Worm (Caenorhabditis elegans) whole organism, L2 larva: ENCODE measurements around the gene JC8.16.
A peak's percentile ranks its signal among the peaks of the same experiment; 100 is the strongest.

Experiments
- F13H6.1 ChIP-seq: sonication (generic microtip); optimal IDR thresholded peaks from 2 replicates; lab custom pipeline; 2016; ENCODE audit warnings: missing genetic modification characterization, missing compliant biosample characterization
- R02D3.7 ChIP-seq: fragments of 150-350 bp; optimal IDR thresholded peaks from 2 replicates; lab custom pipeline; 2014; ENCODE audit warnings: missing biosample characterization, missing genetic modification characterization
- Y55F3AM.14 ChIP-seq: fragments of 200-800 bp; sonication (Bioruptor generic); optimal IDR thresholded peaks from 2 replicates; lab custom pipeline; 2018; ENCODE audit warnings: mild to moderate bottlenecking, missing genetic modification characterization, missing compliant biosample characterization
- ZK546.5 ChIP-seq: sonication (generic microtip); optimal IDR thresholded peaks from 2 replicates; lab custom pipeline; 2017; ENCODE audit warnings: missing biosample characterization, missing genetic modification characterization
- alr-1 ChIP-seq: fragments of 150-350 bp; optimal IDR thresholded peaks from 2 replicates; lab custom pipeline; 2014; ENCODE audit warnings: missing biosample characterization, missing genetic modification characterization
- ama-1 ChIP-seq: fragments of 150-350 bp; optimal IDR thresholded peaks from 2 replicates; lab custom pipeline; 2018; ENCODE audit warnings: inconsistent platforms
- blmp-1 ChIP-seq: sonication (generic microtip); optimal IDR thresholded peaks from 2 replicates; lab custom pipeline; 2017; ENCODE audit warnings: missing genetic modification characterization, mild to moderate bottlenecking, missing compliant biosample characterization, antibody characterized with exemption, moderate library complexity; ENCODE audit not compliant: insufficient read depth
- ceh-16 ChIP-seq: fragments of 150-350 bp; optimal IDR thresholded peaks from 2 replicates; lab custom pipeline; 2014; ENCODE audit warnings: missing biosample characterization, missing genetic modification characterization
- elt-3 ChIP-seq: sonication (generic microtip); optimal IDR thresholded peaks from 2 replicates; lab custom pipeline; 2017; ENCODE audit warnings: missing biosample characterization, missing genetic modification characterization
- fos-1 ChIP-seq: fragments of 150-350 bp; optimal IDR thresholded peaks from 2 replicates; lab custom pipeline; 2014; ENCODE audit warnings: missing biosample characterization, missing genetic modification characterization
- gmeb-1 ChIP-seq: fragments of 150-350 bp; optimal IDR thresholded peaks from 2 replicates; lab custom pipeline; 2014; ENCODE audit warnings: missing biosample characterization, missing genetic modification characterization
- lin-13 ChIP-seq: fragments of 150-350 bp; optimal IDR thresholded peaks from 2 replicates; lab custom pipeline; 2014; ENCODE audit warnings: missing biosample characterization, missing genetic modification reagents, missing genetic modification characterization
- lin-39 ChIP-seq: fragments of 150-350 bp; optimal IDR thresholded peaks from 2 replicates; lab custom pipeline; 2014; ENCODE audit warnings: missing biosample characterization, missing genetic modification reagents, missing genetic modification characterization
- lsy-2 ChIP-seq, 2 experiments: fragments of 150-350 bp in 1 of 2; sonication (generic microtip) in 1 of 2; optimal IDR thresholded peaks; 2 replicates each; lab custom pipeline; 2014 to 2017; ENCODE audit warnings: missing biosample characterization in 2 of 2, missing genetic modification characterization in 2 of 2
- mab-5 ChIP-seq: fragments of 150-350 bp; optimal IDR thresholded peaks from 2 replicates; lab custom pipeline; 2014; ENCODE audit warnings: missing biosample characterization, missing genetic modification characterization
- nhr-10 ChIP-seq: sonication (generic microtip); optimal IDR thresholded peaks from 2 replicates; lab custom pipeline; 2017; ENCODE audit warnings: missing biosample characterization, missing genetic modification characterization
- nhr-11 ChIP-seq: fragments of 150-350 bp; optimal IDR thresholded peaks from 2 replicates; lab custom pipeline; 2014; ENCODE audit warnings: missing biosample characterization, missing genetic modification characterization
- nhr-12 ChIP-seq: fragments of 150-350 bp; optimal IDR thresholded peaks from 2 replicates; lab custom pipeline; 2014; ENCODE audit warnings: missing biosample characterization, missing genetic modification characterization
- nhr-129 ChIP-seq: fragments of 150-350 bp; optimal IDR thresholded peaks from 2 replicates; lab custom pipeline; 2014; ENCODE audit warnings: missing biosample characterization, missing genetic modification characterization
- nhr-237 ChIP-seq: fragments of 150-350 bp; optimal IDR thresholded peaks from 2 replicates; lab custom pipeline; 2014; ENCODE audit warnings: missing biosample characterization, missing genetic modification characterization
- nhr-25 ChIP-seq: fragments of 150-350 bp; sonication (generic microtip); optimal IDR thresholded peaks from 3 replicates; lab custom pipeline; 2014; ENCODE audit warnings: missing biosample characterization, missing genetic modification characterization
- nhr-6 ChIP-seq: fragments of 150-350 bp; optimal IDR thresholded peaks from 2 replicates; lab custom pipeline; 2014; ENCODE audit warnings: missing biosample characterization, missing genetic modification characterization
- peb-1 ChIP-seq: fragments of 150-350 bp; optimal IDR thresholded peaks from 2 replicates; lab custom pipeline; 2014; ENCODE audit warnings: missing biosample characterization, missing genetic modification characterization
- sem-4 ChIP-seq: fragments of 150-350 bp; optimal IDR thresholded peaks from 2 replicates; lab custom pipeline; 2014; ENCODE audit warnings: missing biosample characterization, missing genetic modification reagents, missing genetic modification characterization
- skn-1 ChIP-seq: sonication (generic microtip); optimal IDR thresholded peaks from 2 replicates; lab custom pipeline; 2017; ENCODE audit warnings: missing biosample characterization, missing genetic modification characterization
- snpc-4 ChIP-seq: fragments of 150-350 bp; optimal IDR thresholded peaks from 2 replicates; lab custom pipeline; 2014; ENCODE audit warnings: missing biosample characterization, missing genetic modification characterization
- unc-39 ChIP-seq: fragments of 150-350 bp; optimal IDR thresholded peaks from 2 replicates; lab custom pipeline; 2014; ENCODE audit warnings: missing biosample characterization, missing genetic modification characterization
- unc-55 ChIP-seq: fragments of 150-350 bp; sonication (generic microtip); optimal IDR thresholded peaks from 3 replicates; lab custom pipeline; 2014; ENCODE audit warnings: missing biosample characterization, missing genetic modification reagents, missing genetic modification characterization
- unc-62 ChIP-seq: fragments of 150-350 bp; optimal IDR thresholded peaks from 2 replicates; lab custom pipeline; 2014; ENCODE audit warnings: missing biosample characterization, missing genetic modification reagents, missing genetic modification characterization
- zag-1 ChIP-seq: fragments of 150-350 bp; optimal IDR thresholded peaks from 2 replicates; lab custom pipeline; 2014; ENCODE audit warnings: missing biosample characterization, missing genetic modification characterization
- ztf-1 ChIP-seq: fragments of 200-800 bp; sonication (Bioruptor generic); conservative IDR thresholded peaks from 2 replicates; pipeline ENCODE4 v1.3.6; 2022; ENCODE audit warnings: missing genetic modification characterization, missing compliant biosample characterization
- ztf-11 ChIP-seq: sonication (generic microtip); optimal IDR thresholded peaks from 2 replicates; lab custom pipeline; 2017; ENCODE audit warnings: missing biosample characterization, missing genetic modification characterization

Gene JC8.16

DNA sequence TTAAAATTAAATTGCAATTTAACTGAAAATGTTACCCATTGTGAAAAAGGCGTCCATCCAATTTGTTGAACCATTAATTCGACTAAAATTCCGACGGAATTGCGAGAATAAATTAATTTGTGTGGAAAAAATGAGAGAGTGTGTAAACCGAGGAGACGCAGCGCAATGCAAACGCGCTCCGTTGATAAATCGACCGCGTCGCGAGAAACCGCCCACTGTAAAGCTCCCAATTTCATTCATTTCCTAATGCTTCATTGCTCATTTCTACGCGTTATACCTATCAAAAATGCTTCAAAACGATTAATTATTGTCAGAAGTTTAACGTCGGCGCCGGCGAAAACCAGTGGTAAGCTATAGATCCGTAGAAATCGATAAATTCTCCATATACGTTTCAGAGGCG lies 38.8 kb downstream of the JC8.16 start, which contains the start of the genes Y67H2A.2 and micu-1 (continued):
- no peak for TF ChIP-seq nhr-6 (tag; lab: Kevin White, UChicago)
- peak; percentile 4 for TF ChIP-seq fos-1 (tag; lab: Kevin White, UChicago)
- no peak for TF ChIP-seq peb-1 (tag; lab: Kevin White, UChicago)
- peak; percentile 60 for TF ChIP-seq nhr-25 (tag; lab: Kevin White, UChicago)
- no peak for TF ChIP-seq nhr-11
- TF ChIP-seq mab-5 (tag; lab: Kevin White, UChicago), result peak; percentile 27
- peak; percentile 56 for TF ChIP-seq ama-1 (lab: Kevin White, UChicago)
- TF ChIP-seq elt-3, result no peak
- no peak for TF ChIP-seq lin-39 (tag; lab: Kevin White, UChicago)
- no peak for TF ChIP-seq zag-1 (tag; lab: Kevin White, UChicago)
- no peak for TF ChIP-seq nhr-12
- peak; percentile 86 for TF ChIP-seq nhr-129
- TF ChIP-seq R02D3.7 (tag; lab: Kevin White, UChicago), result no peak
- TF ChIP-seq nhr-237, result no peak
- no peak for TF ChIP-seq alr-1 (tag; lab: Kevin White, UChicago)
- TF ChIP-seq blmp-1 (tag; lab: Kevin White, UChicago), result no peak

- TF ChIP-seq nhr-129 (no peak), ceh-16 (tag; lab: Kevin White, UChicago) (no peak)
These were observed 40.7 kb downstream of the JC8.16 start for ce11 chrIV:13299648-13300047.

- TF ChIP-seq mab-5 (tag; lab: Kevin White, UChicago) (no peak), gmeb-1 (no peak), nhr-129 (no peak), peb-1 (tag; lab: Kevin White, UChicago) (no peak), lin-13 (GFP tag; lab: Kevin White, UChicago) (peak; percentile 9)
These were observed 41.1 kb downstream of the JC8.16 start, which contains the start of gene kdp-1 for ce11 chrIV:13300109-13300508. TSS of gene kdp-1 (plus strand) at chrIV:13300188.

DNA sequence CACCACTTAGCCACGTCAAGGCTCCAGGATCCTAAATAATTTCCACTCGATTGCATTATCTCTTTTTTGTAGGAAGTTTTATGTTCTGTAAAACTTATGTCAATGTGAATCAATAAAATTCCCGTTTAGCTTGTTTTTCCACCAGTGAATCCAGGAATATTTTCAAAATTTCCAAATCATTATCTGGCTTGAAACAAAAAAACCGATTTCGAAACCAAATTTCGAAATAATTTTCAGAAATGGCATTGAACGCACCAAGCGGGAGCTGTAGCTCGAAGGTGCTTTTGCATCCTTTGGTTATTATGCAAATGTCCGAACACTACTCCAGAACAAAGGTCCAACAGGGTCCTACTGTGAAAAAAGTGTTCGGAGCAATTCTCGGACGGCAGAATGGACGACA lies 41.6 kb downstream of the JC8.16 start, which contains the start of gene csn-6:
csn-6 (plus strand) TSS at position 234 of the 400 bp plus-strand sequence.
- TF ChIP-seq skn-1 (tag; lab: Kevin White, UChicago) (no peak), blmp-1 (tag; lab: Kevin White, UChicago) (no peak), unc-39 (tag; lab: Kevin White, UChicago) (no peak), F13H6.1 (tag; lab: Kevin White, UChicago) (no peak), lsy-2 (tag; optimal IDR thresholded peaks at IDR 0.05; lab: Kevin White, UChicago) (no peak), Y55F3AM.14 (GFP tag; lab: Kevin White, UChicago) (no peak), zag-1 (tag; lab: Kevin White, UChicago) (no peak), unc-62 (GFP tag; lab: Kevin White, UChicago) (no peak), snpc-4 (tag; lab: Kevin White, UChicago) (no peak), alr-1 (tag; lab: Kevin White, UChicago) (no peak)
- TF ChIP-seq, all 48 proteins: peak for 0

DNA sequence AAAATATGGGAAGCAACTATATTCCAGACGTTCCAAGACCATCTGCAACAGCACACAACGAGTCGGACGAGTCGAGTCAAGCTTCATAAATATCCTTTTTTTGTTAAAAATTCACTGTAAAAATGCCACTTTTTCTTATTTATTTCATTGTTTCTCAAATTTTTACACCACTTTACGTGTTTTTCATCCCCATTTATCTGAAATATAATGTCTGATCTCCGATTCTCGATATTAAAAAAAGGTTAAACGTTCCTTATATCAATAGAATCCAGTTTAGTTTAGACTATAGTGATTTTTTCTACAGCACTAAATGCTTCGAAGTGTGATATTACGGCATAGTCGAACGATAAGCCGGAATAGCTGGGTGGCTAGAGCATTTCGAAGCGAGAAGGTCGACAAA lies 44.5 kb downstream of the JC8.16 start, which contains the start of gene Y67H2A.7:
Y67H2A.7 (plus strand) TSS at position 301 of the 400 bp plus-strand sequence.
- TF ChIP-seq lsy-2 (tag; optimal IDR thresholded peaks at IDR 0.05; lab: Kevin White, UChicago) (no peak), ZK546.5 (tag; lab: Kevin White, UChicago) (no peak), snpc-4 (tag; lab: Kevin White, UChicago) (no peak), nhr-10 (no peak)
- TF ChIP-seq, all 48 proteins: peak for 0

ce11 chrIV:13304786-13305185 lies 45.8 kb downstream of the JC8.16 start:
- TF ChIP-seq zag-1 (tag; lab: Kevin White, UChicago) (no peak), sem-4 (tag; lab: Kevin White, UChicago) (no peak), mab-5 (tag; lab: Kevin White, UChicago) (no peak), ztf-1 (GFP tag; lab: Robert Waterston, UW) (no peak), unc-62 (GFP tag; lab: Kevin White, UChicago) (no peak), F13H6.1 (tag; lab: Kevin White, UChicago) (no peak), unc-55 (peak; percentile 17), ztf-11 (tag; lab: Kevin White, UChicago) (no peak)
- TF ChIP-seq, all 48 proteins: peak for 1
